Worm (Caenorhabditis elegans) whole organism, early embryonic: ENCODE data around the gene Y39A3B.8.

Source experiments
- B0310.2 ChIP-seq: sonication (generic microtip); optimal IDR thresholded peaks from 2 replicates; lab custom pipeline; 2016; ENCODE audit warnings: mild to moderate bottlenecking, missing genetic modification characterization, missing compliant biosample characterization
- F13C5.2 ChIP-seq: sonication (generic microtip); optimal IDR thresholded peaks from 2 replicates; lab custom pipeline; 2017; ENCODE audit warnings: mild to moderate bottlenecking, missing genetic modification characterization, inconsistent platforms, missing compliant biosample characterization
- aly-1 ChIP-seq: sonication (generic microtip); optimal IDR thresholded peaks from 2 replicates; lab custom pipeline; 2016; ENCODE audit warnings: missing genetic modification characterization, missing compliant biosample characterization
- ama-1 ChIP-seq: fragments of 150-350 bp; optimal IDR thresholded peaks from 2 replicates; lab custom pipeline; 2014
- ceh-13 ChIP-seq: fragments of 200-800 bp; sonication (Bioruptor generic); optimal IDR thresholded peaks from 2 replicates; lab custom pipeline; 2018; ENCODE audit warnings: mild to moderate bottlenecking, missing genetic modification characterization, missing compliant biosample characterization
- ceh-36 ChIP-seq: sonication (generic microtip); optimal IDR thresholded peaks from 2 replicates; lab custom pipeline; 2016; ENCODE audit warnings: missing genetic modification characterization, inconsistent platforms, missing compliant biosample characterization
- ets-7 ChIP-seq: sonication (generic microtip); optimal IDR thresholded peaks from 2 replicates; lab custom pipeline; 2016; ENCODE audit warnings: missing genotype, missing genetic modification characterization, missing compliant biosample characterization
- flt-1 ChIP-seq: fragments of 200-800 bp; sonication (Bioruptor generic); IDR thresholded peaks from 2 replicates; pipeline ENCODE4 v1.3.6; 2022; ENCODE audit warnings: missing genetic modification characterization, missing compliant biosample characterization
- hmbx-1 ChIP-seq: sonication (generic microtip); optimal IDR thresholded peaks from 2 replicates; lab custom pipeline; 2016; ENCODE audit warnings: mild to moderate bottlenecking, missing genetic modification characterization, missing compliant biosample characterization
- hmg-4 ChIP-seq: fragments of 200-800 bp; sonication (Bioruptor generic); optimal IDR thresholded peaks from 2 replicates; lab custom pipeline; 2018; ENCODE audit warnings: mild to moderate bottlenecking, missing genetic modification characterization, missing compliant biosample characterization
- hnd-1 ChIP-seq: sonication (generic microtip); optimal IDR thresholded peaks from 2 replicates; lab custom pipeline; 2016; ENCODE audit warnings: missing genetic modification characterization, missing compliant biosample characterization
- pes-1 ChIP-seq: fragments of 200-800 bp; sonication (Bioruptor generic); IDR thresholded peaks from 2 replicates; pipeline ENCODE4 v1.3.6; 2022; ENCODE audit warnings: missing genetic modification reagents, missing genetic modification characterization, missing compliant biosample characterization
- scrt-1 ChIP-seq: fragments of 200-800 bp; sonication (Bioruptor generic); IDR thresholded peaks from 2 replicates; pipeline ENCODE4 v1.3.6; 2022; ENCODE audit warnings: missing genetic modification characterization, missing compliant biosample characterization
- sea-1 ChIP-seq: fragments of 200-800 bp; sonication (Bioruptor generic); conservative IDR thresholded peaks from 2 replicates; pipeline ENCODE4 v1.3.6; 2022; ENCODE audit warnings: missing genetic modification characterization, missing compliant biosample characterization
- tbx-11 ChIP-seq: fragments of 200-800 bp; sonication (Bioruptor generic); IDR thresholded peaks from 2 replicates; pipeline ENCODE4 v1.3.6; 2022; ENCODE audit warnings: missing genetic modification characterization, missing compliant biosample characterization
- tbx-37 ChIP-seq: fragments of 200-800 bp; sonication (Bioruptor generic); conservative IDR thresholded peaks from 2 replicates; pipeline ENCODE4 v1.3.6; 2022; ENCODE audit warnings: missing genetic modification reagents, missing genetic modification characterization, missing compliant biosample characterization
- tra-4 ChIP-seq: sonication (generic microtip); optimal IDR thresholded peaks from 2 replicates; lab custom pipeline; 2017; ENCODE audit warnings: missing genetic modification characterization, missing compliant biosample characterization

Y39A3B.8 gene

DNA sequence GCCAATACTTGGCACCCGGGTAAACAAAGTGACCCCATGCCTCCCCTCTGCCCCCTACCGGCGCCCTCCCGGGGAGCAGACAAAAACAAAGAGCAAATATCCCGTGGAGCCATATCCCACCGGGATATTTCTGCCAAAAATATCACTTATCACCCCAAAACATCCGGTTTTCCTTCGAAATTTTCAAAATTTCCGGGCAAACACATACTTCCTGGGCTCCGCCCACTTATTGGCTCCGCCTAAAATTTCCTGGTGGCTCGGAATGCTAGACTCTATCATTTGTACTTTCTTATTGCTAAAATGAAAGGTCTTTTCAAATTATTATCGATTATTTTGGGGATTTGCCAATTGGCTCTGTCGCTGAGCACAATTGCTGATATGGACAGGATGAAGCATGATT lies 17.9 kb downstream of the Y39A3B.8 start, which contains the start of gene Y39A3B.1:
TSS of gene Y39A3B.1 (plus strand) at position 301 of the 400 bp plus-strand sequence.
- TF ChIP-seq tbx-37 (GFP tag; lab: Robert Waterston, UW): no peak
- no peak for TF ChIP-seq tbx-11 (GFP tag; lab: Robert Waterston, UW)
- no peak for TF ChIP-seq ama-1 (lab: Kevin White, UChicago)
- no peak for TF ChIP-seq pes-1 (GFP tag; lab: Robert Waterston, UW)
- no peak for TF ChIP-seq hmg-4 (GFP tag; lab: Kevin White, UChicago)
- TF ChIP-seq tra-4 (tag; lab: Kevin White, UChicago): no peak
- no peak for TF ChIP-seq F13C5.2
- no peak for TF ChIP-seq ceh-13 (GFP tag; lab: Kevin White, UChicago)
- TF ChIP-seq ets-7: no peak
- TF ChIP-seq hmbx-1: no peak
- no peak for TF ChIP-seq ceh-36
- no peak for TF ChIP-seq aly-1
- no peak for TF ChIP-seq flt-1
- TF ChIP-seq scrt-1 (GFP tag; lab: Robert Waterston, UW): no peak
- TF ChIP-seq sea-1 (GFP tag; lab: Robert Waterston, UW): no peak
- TF ChIP-seq B0310.2 (tag; lab: Kevin White, UChicago): no peak

DNA sequence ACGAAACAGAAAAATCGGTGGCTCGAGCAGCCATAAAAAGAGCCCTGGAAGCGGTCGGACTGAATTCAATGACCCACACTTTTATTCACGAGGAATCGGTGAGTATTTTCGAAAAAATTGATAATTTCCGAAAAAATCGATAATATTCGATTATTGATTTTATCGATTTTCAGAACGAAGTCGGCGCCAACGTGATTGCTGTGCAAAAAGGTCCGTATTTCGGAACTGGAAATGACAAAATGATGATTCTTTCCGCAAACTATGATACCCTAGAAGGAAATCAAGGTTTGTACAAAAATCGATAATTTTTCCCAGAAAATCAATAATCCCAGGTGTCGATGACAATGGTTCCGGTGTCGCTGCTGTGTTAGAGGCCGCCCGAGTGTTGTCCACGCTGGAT lies 19.1 kb downstream of the Y39A3B.8 start:
- TF ChIP-seq sea-1 (GFP tag; lab: Robert Waterston, UW) (no peak), B0310.2 (tag; lab: Kevin White, UChicago) (no peak), tra-4 (tag; lab: Kevin White, UChicago) (no peak), hnd-1 (tag; lab: Kevin White, UChicago) (no peak), pes-1 (GFP tag; lab: Robert Waterston, UW) (no peak), aly-1 (no peak), ceh-36 (no peak), F13C5.2 (no peak), hmbx-1 (no peak), tbx-37 (GFP tag; lab: Robert Waterston, UW) (no peak), ets-7 (no peak), flt-1 (no peak), scrt-1 (GFP tag; lab: Robert Waterston, UW) (no peak)

ce11 chrIII:2008334-2008733 lies 20.5 kb downstream of the Y39A3B.8 start:
- no peak for TF ChIP-seq ets-7
- no peak for TF ChIP-seq tbx-11 (GFP tag; lab: Robert Waterston, UW)
- no peak for TF ChIP-seq ceh-13 (GFP tag; lab: Kevin White, UChicago)
- TF ChIP-seq tbx-37 (GFP tag; lab: Robert Waterston, UW): no peak
- no peak for TF ChIP-seq B0310.2 (tag; lab: Kevin White, UChicago)

DNA sequence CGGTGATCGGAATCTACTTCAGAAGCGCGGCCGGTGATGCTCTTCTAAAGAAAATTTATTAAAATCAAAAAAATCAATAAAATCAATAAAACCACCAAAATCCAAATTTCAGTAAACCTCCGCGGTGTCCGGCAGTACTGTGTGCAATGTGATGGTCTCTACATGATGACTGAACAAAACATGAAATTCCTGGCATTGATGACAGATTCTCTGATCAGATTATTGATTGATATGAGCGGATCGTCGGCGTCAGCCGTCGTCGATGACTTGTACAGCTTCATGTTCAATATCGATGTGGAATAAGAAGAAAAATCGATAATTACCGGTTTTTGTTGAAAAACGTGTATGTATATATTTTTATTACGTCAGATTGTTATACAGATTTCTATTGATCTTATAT lies 21.1 kb downstream of the Y39A3B.8 start:
- TF ChIP-seq hmg-4 (GFP tag; lab: Kevin White, UChicago) (no peak), aly-1 (no peak), pes-1 (GFP tag; lab: Robert Waterston, UW) (no peak), ets-7 (no peak), tbx-37 (GFP tag; lab: Robert Waterston, UW) (no peak), ceh-13 (GFP tag; lab: Kevin White, UChicago) (no peak), scrt-1 (GFP tag; lab: Robert Waterston, UW) (no peak), B0310.2 (tag; lab: Kevin White, UChicago) (no peak), tra-4 (tag; lab: Kevin White, UChicago) (no peak), flt-1 (no peak), ceh-36 (no peak), ama-1 (lab: Kevin White, UChicago) (no peak), sea-1 (GFP tag; lab: Robert Waterston, UW) (no peak), F13C5.2 (no peak), tbx-11 (GFP tag; lab: Robert Waterston, UW) (no peak), hmbx-1 (no peak)

ce11 chrIII:2012561-2012960 lies 24.8 kb downstream of the Y39A3B.8 start:
- TF ChIP-seq ceh-36: no peak
- no peak for TF ChIP-seq tbx-11 (GFP tag; lab: Robert Waterston, UW)
- TF ChIP-seq flt-1: no peak
- no peak for TF ChIP-seq hmbx-1
- TF ChIP-seq tbx-37 (GFP tag; lab: Robert Waterston, UW): no peak
- no peak for TF ChIP-seq F13C5.2

- TF ChIP-seq ceh-36: no peak
- TF ChIP-seq tbx-37 (GFP tag; lab: Robert Waterston, UW): no peak
- TF ChIP-seq flt-1: no peak
- TF ChIP-seq ama-1 (lab: Kevin White, UChicago): no peak
- no peak for TF ChIP-seq hmbx-1
- TF ChIP-seq aly-1: no peak
- no peak for TF ChIP-seq tbx-11 (GFP tag; lab: Robert Waterston, UW)
- no peak for TF ChIP-seq tra-4 (tag; lab: Kevin White, UChicago)
- no peak for TF ChIP-seq hmg-4 (GFP tag; lab: Kevin White, UChicago)
- no peak for TF ChIP-seq ets-7
- TF ChIP-seq scrt-1 (GFP tag; lab: Robert Waterston, UW): no peak
- TF ChIP-seq ceh-13 (GFP tag; lab: Kevin White, UChicago): no peak
- TF ChIP-seq hnd-1 (tag; lab: Kevin White, UChicago): no peak
Measured at ce11 chrIII:2013156-2013854, 25.5 kb downstream of the Y39A3B.8 start.

- TF ChIP-seq tbx-11 (GFP tag; lab: Robert Waterston, UW) (no peak), ets-7 (no peak), pes-1 (GFP tag; lab: Robert Waterston, UW) (no peak), ceh-13 (GFP tag; lab: Kevin White, UChicago) (no peak), B0310.2 (tag; lab: Kevin White, UChicago) (no peak), scrt-1 (GFP tag; lab: Robert Waterston, UW) (no peak), hmg-4 (GFP tag; lab: Kevin White, UChicago) (no peak), hnd-1 (tag; lab: Kevin White, UChicago) (no peak), ama-1 (lab: Kevin White, UChicago) (no peak)
Measured at ce11 chrIII:2015494-2015893, 27.7 kb downstream of the Y39A3B.8 start.
